Worm (Caenorhabditis elegans) whole organism, mixed stage, embryonic: ENCODE measurements around the gene ZK177.3.
A peak's percentile ranks its signal among the peaks of the same experiment; 100 is the strongest.

Source experiments
- M03D4.4 ChIP-seq: sonication (generic microtip); optimal IDR thresholded peaks from 2 replicates; lab custom pipeline; 2017; ENCODE audit warnings: mild to moderate bottlenecking, missing genetic modification characterization, missing compliant biosample characterization
- bed-3 ChIP-seq: fragments of 200-800 bp; sonication (Bioruptor generic); optimal IDR thresholded peaks from 3 replicates; lab custom pipeline; 2018; ENCODE audit warnings: mild to moderate bottlenecking, missing genetic modification characterization, moderate library complexity, missing compliant biosample characterization
- blmp-1 ChIP-seq: fragments of 150-350 bp; optimal IDR thresholded peaks from 2 replicates; lab custom pipeline; 2014; ENCODE audit warnings: missing biosample characterization, missing genetic modification characterization
- ceh-43 ChIP-seq: fragments of 200-800 bp; sonication (Bioruptor generic); optimal IDR thresholded peaks from 2 replicates; lab custom pipeline; 2018; ENCODE audit warnings: mild to moderate bottlenecking, missing genetic modification characterization, moderate library complexity, missing compliant biosample characterization
- ceh-83 ChIP-seq: fragments of 200-800 bp; sonication (Bioruptor generic); optimal IDR thresholded peaks from 2 replicates; lab custom pipeline; 2018; ENCODE audit warnings: mild to moderate bottlenecking, missing genetic modification characterization, missing compliant biosample characterization
- ces-1 ChIP-seq: fragments of 150-350 bp; optimal IDR thresholded peaks from 2 replicates; lab custom pipeline; 2014; ENCODE audit warnings: missing biosample characterization, missing genetic modification reagents, missing genetic modification characterization
- cnd-1 ChIP-seq: fragments of 200-800 bp; sonication (Bioruptor generic); optimal IDR thresholded peaks from 2 replicates; lab custom pipeline; 2018; ENCODE audit warnings: mild to moderate bottlenecking, missing genetic modification characterization, missing compliant biosample characterization
- drap-1 ChIP-seq: fragments of 200-800 bp; sonication (Bioruptor generic); optimal IDR thresholded peaks from 3 replicates; lab custom pipeline; 2018; ENCODE audit warnings: mild to moderate bottlenecking, missing genetic modification characterization, missing compliant biosample characterization
- elt-1 ChIP-seq: sonication (generic microtip); optimal IDR thresholded peaks from 2 replicates; lab custom pipeline; 2017; ENCODE audit warnings: missing genetic modification characterization, mild to moderate bottlenecking, missing compliant biosample characterization, antibody characterized with exemption, moderate library complexity, borderline replicate concordance; ENCODE audit not compliant: insufficient read depth
- elt-3 ChIP-seq: fragments of 150-350 bp; optimal IDR thresholded peaks from 2 replicates; lab custom pipeline; 2014; ENCODE audit warnings: missing biosample characterization, missing genetic modification characterization
- flh-1 ChIP-seq: fragments of 200-800 bp; sonication (Bioruptor generic); optimal IDR thresholded peaks from 2 replicates; lab custom pipeline; 2018; ENCODE audit warnings: mild to moderate bottlenecking, missing genetic modification characterization, moderate library complexity, missing compliant biosample characterization
- lin-13 ChIP-seq: fragments of 150-350 bp; optimal IDR thresholded peaks from 2 replicates; lab custom pipeline; 2014; ENCODE audit warnings: missing biosample characterization, missing genetic modification characterization
- lin-32 ChIP-seq: fragments of 200-800 bp; sonication (Bioruptor generic); optimal IDR thresholded peaks from 2 replicates; lab custom pipeline; 2018; ENCODE audit warnings: mild to moderate bottlenecking, missing genetic modification characterization, missing compliant biosample characterization
- lsy-2 ChIP-seq: fragments of 150-350 bp; optimal IDR thresholded peaks from 2 replicates; lab custom pipeline; 2014; ENCODE audit warnings: missing biosample characterization, missing genetic modification characterization
- mab-5 ChIP-seq: fragments of 150-350 bp; optimal IDR thresholded peaks from 2 replicates; lab custom pipeline; 2014; ENCODE audit warnings: missing biosample characterization, missing genetic modification characterization
- mep-1 ChIP-seq: fragments of 150-350 bp; optimal IDR thresholded peaks from 2 replicates; lab custom pipeline; 2017; ENCODE audit warnings: missing biosample characterization, missing genetic modification reagents, missing genetic modification characterization, inconsistent platforms
- nhr-12 ChIP-seq: fragments of 150-350 bp; optimal IDR thresholded peaks from 2 replicates; lab custom pipeline; 2014; ENCODE audit warnings: missing biosample characterization, missing genetic modification characterization
- nhr-2 ChIP-seq: fragments of 150-350 bp; optimal IDR thresholded peaks from 2 replicates; lab custom pipeline; 2014; ENCODE audit warnings: missing biosample characterization, missing genetic modification characterization
- nhr-28 ChIP-seq: fragments of 150-350 bp; optimal IDR thresholded peaks from 2 replicates; lab custom pipeline; 2014; ENCODE audit warnings: missing biosample characterization, missing genetic modification characterization
- nhr-76 ChIP-seq: sonication (generic microtip); optimal IDR thresholded peaks from 2 replicates; lab custom pipeline; 2017; ENCODE audit warnings: missing biosample characterization, missing genetic modification characterization
- pha-4 ChIP-seq: fragments of 150-350 bp; optimal IDR thresholded peaks from 2 replicates; lab custom pipeline; 2018; ENCODE audit warnings: missing biosample characterization, missing genetic modification reagents, missing genetic modification characterization
- sem-2 ChIP-seq: fragments of 200-800 bp; sonication (Bioruptor generic); optimal IDR thresholded peaks from 2 replicates; lab custom pipeline; 2018; ENCODE audit warnings: mild to moderate bottlenecking, missing genetic modification characterization, missing compliant biosample characterization
- snpc-4 ChIP-seq: fragments of 150-350 bp; optimal IDR thresholded peaks from 2 replicates; lab custom pipeline; 2014; ENCODE audit warnings: missing biosample characterization, missing genetic modification characterization
- sptf-1 ChIP-seq: sonication (generic microtip); optimal IDR thresholded peaks from 2 replicates; lab custom pipeline; 2017; ENCODE audit warnings: mild to moderate bottlenecking, missing genetic modification characterization, moderate library complexity, missing compliant biosample characterization
- tbx-8 ChIP-seq: fragments of 200-800 bp; sonication (Bioruptor generic); optimal IDR thresholded peaks from 2 replicates; lab custom pipeline; 2018; ENCODE audit warnings: mild to moderate bottlenecking, missing genetic modification characterization, moderate library complexity, missing compliant biosample characterization
- unc-120 ChIP-seq: sonication (generic microtip); optimal IDR thresholded peaks from 2 replicates; lab custom pipeline; 2017; ENCODE audit warnings: missing genetic modification characterization, missing compliant biosample characterization; ENCODE audit not compliant: poor library complexity, severe bottlenecking
- unc-39 ChIP-seq: fragments of 150-350 bp; optimal IDR thresholded peaks from 2 replicates; lab custom pipeline; 2014; ENCODE audit warnings: missing biosample characterization, missing genetic modification characterization
- unc-62 ChIP-seq: fragments of 150-350 bp; optimal IDR thresholded peaks from 2 replicates; lab custom pipeline; 2014; ENCODE audit warnings: missing biosample characterization, missing genetic modification reagents, missing genetic modification characterization
- zip-8 ChIP-seq: fragments of 150-350 bp; optimal IDR thresholded peaks from 2 replicates; lab custom pipeline; 2014; ENCODE audit warnings: missing biosample characterization, missing genetic modification characterization
- ztf-11 ChIP-seq: fragments of 150-350 bp; optimal IDR thresholded peaks from 2 replicates; lab custom pipeline; 2014; ENCODE audit warnings: missing biosample characterization, missing genetic modification characterization

ZK177.3 gene

DNA sequence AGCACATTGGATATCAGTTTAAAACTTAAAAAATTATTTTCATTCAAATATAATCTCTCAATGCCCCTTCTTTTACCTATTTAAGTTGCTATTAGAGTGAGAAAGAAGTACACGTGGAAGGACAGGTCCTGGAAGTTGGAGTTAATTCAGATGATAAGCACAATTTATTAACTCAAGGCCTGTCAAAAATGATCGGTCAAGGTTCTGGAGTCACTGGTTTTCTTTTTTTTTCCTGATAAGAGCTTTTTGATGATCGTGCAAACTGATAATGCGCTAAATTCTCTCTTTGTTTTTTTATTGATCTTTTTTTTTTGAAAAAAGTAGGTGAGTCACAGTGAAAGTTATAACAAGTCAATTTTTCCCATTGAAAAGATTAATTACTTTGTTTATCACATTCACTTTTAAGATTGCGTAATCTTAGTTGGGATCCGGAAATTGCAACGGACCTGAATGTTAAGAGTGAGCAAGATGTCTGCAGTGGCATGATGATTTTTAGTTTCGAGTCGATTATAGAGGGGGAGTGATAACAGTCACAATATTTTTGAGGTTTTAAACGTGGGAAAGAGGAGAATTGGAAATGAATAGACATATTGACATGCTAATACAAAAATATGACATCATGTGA lies 3.1 kb upstream of the ZK177.3 start:
- no peak for TF ChIP-seq snpc-4 (tag; lab: Kevin White, UChicago)

DNA sequence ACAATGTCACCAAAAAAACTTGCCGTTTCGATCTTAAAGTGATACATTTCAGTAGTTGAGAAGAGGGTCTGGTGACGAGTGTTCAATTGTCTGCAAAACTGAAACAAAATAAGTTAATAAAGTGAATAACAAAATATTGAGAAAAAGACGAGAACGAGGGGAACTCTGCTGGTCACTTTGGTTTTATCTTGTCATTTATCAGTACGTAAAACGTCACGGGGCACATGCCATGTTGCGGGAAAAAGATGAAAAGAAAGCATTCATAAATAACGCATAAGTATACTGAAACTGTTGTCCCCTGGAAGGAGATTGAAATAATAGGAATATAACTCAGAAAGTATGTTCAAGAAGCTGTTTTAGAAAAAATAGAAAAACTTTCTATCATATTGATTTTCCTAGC lies 796 bp upstream of the ZK177.3 start, which contains the start of gene sahd-1:
TSS of gene sahd-1 (minus strand) at position 100 of the 400 bp plus-strand sequence.
- no peak for TF ChIP-seq unc-62 (GFP tag; lab: Kevin White, UChicago)
- no peak for TF ChIP-seq unc-39
- TF ChIP-seq lin-32 (GFP tag; lab: Kevin White, UChicago): no peak
- no peak for TF ChIP-seq nhr-28
- TF ChIP-seq ceh-83 (GFP tag; lab: Kevin White, UChicago): no peak
- no peak for TF ChIP-seq drap-1 (GFP tag; lab: Kevin White, UChicago)
- TF ChIP-seq tbx-8 (GFP tag; lab: Kevin White, UChicago): no peak
- no peak for TF ChIP-seq sem-2
- no peak for TF ChIP-seq elt-1 (tag; lab: Kevin White, UChicago)
- TF ChIP-seq nhr-2 (tag; lab: Kevin White, UChicago): no peak
- TF ChIP-seq mab-5 (tag; lab: Kevin White, UChicago): no peak
- no peak for TF ChIP-seq lin-13 (tag; lab: Kevin White, UChicago)

DNA sequence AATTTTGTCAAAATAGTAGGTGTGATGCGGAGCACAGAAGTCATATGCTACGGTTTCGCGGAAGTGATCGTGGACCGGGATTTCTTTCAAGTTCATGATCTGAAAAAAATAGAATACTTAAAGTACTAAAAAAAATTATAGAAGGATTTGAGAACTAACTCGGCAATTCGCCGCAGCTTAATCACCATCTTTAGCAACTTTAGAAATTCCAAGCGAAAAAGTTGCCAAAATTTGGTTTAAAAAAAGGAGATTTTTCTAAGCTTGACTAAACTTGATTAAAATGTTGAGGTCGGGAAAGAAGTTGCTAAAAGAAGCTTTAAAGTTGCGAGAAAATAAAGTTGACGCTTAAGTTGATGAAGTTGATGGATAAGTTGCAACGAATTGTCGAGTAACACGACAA lies 2.0 kb downstream of the ZK177.3 start, which contains the start of gene ZK177.9:
TSS of gene ZK177.9 (minus strand) at position 101 of the 400 bp plus-strand sequence.
- no peak for TF ChIP-seq nhr-12 (tag; lab: Kevin White, UChicago)
- TF ChIP-seq flh-1 (GFP tag; lab: Kevin White, UChicago): no peak
- TF ChIP-seq ztf-11 (tag; lab: Kevin White, UChicago): no peak
- no peak for TF ChIP-seq M03D4.4 (tag; lab: Kevin White, UChicago)
- TF ChIP-seq blmp-1 (tag; lab: Kevin White, UChicago): no peak
- TF ChIP-seq elt-3 (tag; lab: Kevin White, UChicago): no peak
- TF ChIP-seq elt-1 (tag; lab: Kevin White, UChicago): no peak
- TF ChIP-seq sptf-1 (tag; lab: Kevin White, UChicago): no peak
- TF ChIP-seq mep-1 (tag; lab: Kevin White, UChicago): no peak
- no peak for TF ChIP-seq lin-32 (GFP tag; lab: Kevin White, UChicago)
- TF ChIP-seq zip-8: no peak
- TF ChIP-seq unc-120 (tag; lab: Kevin White, UChicago): no peak
- TF ChIP-seq pha-4: no peak
- TF ChIP-seq ceh-83 (GFP tag; lab: Kevin White, UChicago): no peak
- no peak for TF ChIP-seq bed-3 (GFP tag; lab: Kevin White, UChicago)
- no peak for TF ChIP-seq unc-62 (GFP tag; lab: Kevin White, UChicago)
- no peak for TF ChIP-seq ces-1
- no peak for TF ChIP-seq mab-5 (tag; lab: Kevin White, UChicago)
- TF ChIP-seq, all 35 proteins: peak for 0

DNA sequence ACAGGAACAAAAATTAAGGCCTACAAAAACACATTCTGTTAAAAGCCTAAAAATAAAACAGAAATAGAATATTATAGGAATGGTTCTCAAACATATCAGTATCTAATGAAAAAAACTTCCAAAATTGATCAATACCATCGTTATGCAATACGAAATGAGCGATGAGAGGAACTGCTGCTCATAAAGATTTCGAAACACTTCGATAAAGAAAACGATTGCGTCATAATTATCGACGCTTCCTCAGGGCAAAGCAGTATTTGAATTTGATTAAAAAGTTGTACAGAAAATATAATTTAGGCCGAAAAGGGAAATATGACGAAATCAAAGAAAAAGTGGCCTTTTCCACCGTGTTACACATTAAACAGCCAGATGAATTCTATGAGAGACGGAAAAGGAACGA lies 2.4 kb downstream of the ZK177.3 start:
- TF ChIP-seq zip-8 (peak; percentile 96), lin-32 (GFP tag; lab: Kevin White, UChicago) (no peak)

DNA sequence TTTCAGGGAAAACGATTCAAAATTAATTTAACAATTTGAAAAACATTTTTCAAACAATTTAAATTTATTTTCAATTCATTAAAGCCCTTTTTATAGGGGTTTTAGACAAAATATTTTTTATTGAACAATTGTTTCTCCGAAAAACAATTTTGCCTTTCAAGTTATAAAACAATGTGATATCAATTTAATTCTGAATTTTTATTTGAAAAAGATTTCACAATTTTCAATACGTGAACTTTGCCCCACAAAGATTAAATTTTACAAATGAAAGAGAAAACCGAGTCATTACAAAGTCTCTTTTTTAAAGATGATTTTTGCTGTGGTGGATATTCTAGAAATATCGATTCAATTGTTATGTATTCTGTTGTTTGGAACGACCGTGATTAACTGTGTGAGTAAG lies 3.3 kb downstream of the ZK177.3 start, which contains the start of gene ZK177.2:
TSS of gene ZK177.2 (plus strand) at position 301 of the 400 bp plus-strand sequence.
- no peak for TF ChIP-seq unc-39
- TF ChIP-seq elt-3 (tag; lab: Kevin White, UChicago): no peak
- TF ChIP-seq nhr-28: no peak
- no peak for TF ChIP-seq snpc-4 (tag; lab: Kevin White, UChicago)
- no peak for TF ChIP-seq ceh-43 (GFP tag; lab: Kevin White, UChicago)
- TF ChIP-seq nhr-76: no peak
- no peak for TF ChIP-seq nhr-2 (tag; lab: Kevin White, UChicago)
- TF ChIP-seq elt-1 (tag; lab: Kevin White, UChicago): no peak
- TF ChIP-seq cnd-1 (tag; lab: Kevin White, UChicago): no peak

DNA sequence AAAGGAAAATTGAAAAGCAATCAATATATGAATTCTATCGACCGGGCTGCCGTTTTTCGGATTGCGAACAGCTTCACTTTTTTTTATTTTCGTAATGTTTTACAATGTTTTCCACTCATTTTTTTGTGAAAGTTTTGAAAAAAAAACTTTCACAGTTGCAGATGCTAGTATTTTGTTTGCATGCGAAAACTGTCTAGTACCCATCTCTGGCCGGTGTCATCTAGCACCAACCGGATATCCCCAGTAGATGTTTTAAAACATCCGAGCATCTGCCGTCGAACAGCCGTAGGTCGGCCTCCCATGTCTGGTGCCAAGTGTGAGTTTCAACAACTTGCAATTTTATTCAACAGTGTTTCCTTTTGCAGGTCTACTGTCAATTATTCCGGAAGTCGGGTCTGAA lies 5.8 kb downstream of the ZK177.3 start, which contains the start of gene ZK177.12:
TSS of gene ZK177.12 (plus strand) at position 301 of the 400 bp plus-strand sequence.
- TF ChIP-seq mep-1 (tag; lab: Kevin White, UChicago): no peak
- TF ChIP-seq lsy-2 (tag; lab: Kevin White, UChicago): no peak
- no peak for TF ChIP-seq bed-3 (GFP tag; lab: Kevin White, UChicago)
